Fruit fly (Drosophila melanogaster): ENCODE data around the gene LysS.

Gene LysS

dm6 chr3L:1195202-1195601 lies 32.3 kb upstream of the LysS start, which contains the start of gene LysX:
Gene LysX (minus strand): TSS chr3L:1195302.
- TF ChIP-seq CG15336 (GFP tag; IDR thresholded peaks at IDR 0.05) (no peak), CG10669 (GFP tag; optimal IDR thresholded peaks at IDR 0.05) (no peak), Eip78C (GFP tag) (peak; percentile 0), CG4318 (GFP tag; optimal IDR thresholded peaks at IDR 0.05) (no peak), CG10631 (GFP tag; optimal IDR thresholded peaks at IDR 0.05) (no peak)

- no peak for TF ChIP-seq salr (GFP tag; optimal IDR thresholded peaks at IDR 0.05)
- TF ChIP-seq Eip78C (GFP tag): peak; percentile 47
- TF ChIP-seq achi (GFP tag; optimal IDR thresholded peaks at IDR 0.05): peak; percentile 54
- TF ChIP-seq CG11294 (GFP tag; IDR thresholded peaks at IDR 0.05): no peak
- peak in 1 of 2 experiments; percentile 1 for TF ChIP-seq ss (GFP tag; optimal IDR thresholded peaks at IDR 0.05)
- peak; percentile 66 for TF ChIP-seq svp (GFP tag)
These were observed 31.5 kb upstream of the LysS start, which contains the start of gene Aplip1 for dm6 chr3L:1195868-1196552. Gene Aplip1 (plus strand): TSS chr3L:1196317.

DNA sequence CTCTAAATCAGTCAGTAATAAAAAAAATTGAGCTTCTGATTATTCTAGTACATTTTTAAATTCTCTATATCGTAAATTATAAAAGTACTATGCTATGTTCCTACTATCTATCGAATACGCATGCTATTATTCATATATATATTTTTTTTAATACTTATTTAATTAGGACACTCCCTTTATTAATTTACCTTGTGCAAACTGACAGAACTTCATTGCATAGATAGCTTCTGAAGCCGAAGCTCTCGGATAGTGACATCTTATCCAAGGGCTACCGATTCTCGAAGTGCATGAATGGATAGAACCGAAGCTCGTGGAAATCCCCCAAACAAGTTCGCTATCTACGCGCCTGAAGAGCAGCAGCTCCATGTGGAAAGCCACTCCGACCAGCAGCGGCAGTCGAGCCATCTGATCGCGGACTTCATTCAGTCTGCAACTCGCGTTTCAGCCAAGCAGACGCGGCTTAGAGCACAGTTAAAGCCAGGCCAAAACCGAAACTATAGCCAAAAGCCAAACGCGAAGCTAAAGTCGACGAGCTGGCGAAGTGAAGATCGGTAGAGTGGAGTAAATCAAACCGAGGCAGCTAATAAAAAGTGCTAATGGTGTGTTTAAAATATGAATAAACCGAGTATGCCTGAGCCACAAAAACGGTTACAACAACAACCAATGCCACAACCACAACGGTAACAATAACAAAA lies 27.0 kb upstream of the LysS start, which contains the start of gene mwh:
TSS of gene mwh (plus strand) at position 430 of the 695 bp plus-strand sequence.
- TF ChIP-seq fd85E (GFP tag; optimal IDR thresholded peaks at IDR 0.05) (no peak), dsx (GFP tag; optimal IDR thresholded peaks at IDR 0.05; ENCODE audit: poor library complexity, severe bottlenecking) (no peak), CG9139 (GFP tag; optimal IDR thresholded peaks at IDR 0.05) (no peak), Smox (GFP tag; optimal IDR thresholded peaks at IDR 0.05) (no peak), Sox14 (GFP tag; optimal IDR thresholded peaks at IDR 0.05) (no peak), lz (GFP tag; optimal IDR thresholded peaks at IDR 0.05) (no peak), topi (GFP tag; optimal IDR thresholded peaks at IDR 0.05) (no peak), acj6 (GFP tag; optimal IDR thresholded peaks at IDR 0.05) (no peak), CG6276 (GFP tag; optimal IDR thresholded peaks at IDR 0.05) (peak; percentile 4), Eip93F (GFP tag; optimal IDR thresholded peaks at IDR 0.05) (no peak), CG11902 (GFP tag; optimal IDR thresholded peaks at IDR 0.05) (no peak), Blimp-1 (GFP tag; optimal IDR thresholded peaks at IDR 0.05) (no peak), CG8319 (GFP tag; optimal IDR thresholded peaks at IDR 0.05) (no peak), CG8119 (GFP tag; IDR thresholded peaks at IDR 0.05) (0 out of 3 replicates have a peak, but pooled peaks have one; percentile 31), Eip75B (GFP tag; optimal IDR thresholded peaks at IDR 0.05) (no peak), CG8632 (GFP tag; optimal IDR thresholded peaks at IDR 0.05) (no peak), Hr4 (GFP tag; optimal IDR thresholded peaks at IDR 0.05) (peak; percentile 53), CG10631 (GFP tag; optimal IDR thresholded peaks at IDR 0.05) (no peak), ss (GFP tag; optimal IDR thresholded peaks at IDR 0.05) (no peak), CG1621 (tag; optimal IDR thresholded peaks at IDR 0.05) (no peak), achi (GFP tag; optimal IDR thresholded peaks at IDR 0.05) (no peak), CG16779 (tag; optimal IDR thresholded peaks at IDR 0.05) (no peak), CG11762 (GFP tag; optimal IDR thresholded peaks at IDR 0.05; ENCODE audit: insufficient read depth) (no peak), fkh (GFP tag; optimal IDR thresholded peaks at IDR 0.05) (no peak), eg (GFP tag; IDR thresholded peaks at IDR 0.05) (0 out of 3 replicates have a peak, but pooled peaks have one; percentile 31), dac (GFP tag; optimal IDR thresholded peaks at IDR 0.05) (peak; percentile 60), CG6163 (GFP tag; IDR thresholded peaks at IDR 0.05) (peak; percentile 30; the same call in 1 of the 3 replicates), salr (GFP tag; optimal IDR thresholded peaks at IDR 0.05) (peak in 1 of 2 experiments; percentile 35), svp (GFP tag) (no peak), CG4318 (GFP tag; optimal IDR thresholded peaks at IDR 0.05) (peak; percentile 72), CG34406 (GFP tag; optimal IDR thresholded peaks at IDR 0.05) (no peak), fd59A (GFP tag; optimal IDR thresholded peaks at IDR 0.05) (no peak), Ets96B (tag; optimal IDR thresholded peaks at IDR 0.05) (no peak), CG7368 (GFP tag; optimal IDR thresholded peaks at IDR 0.05) (no peak), Gug (GFP tag; IDR thresholded peaks at IDR 0.05) (no peak), CG31627 (GFP tag; optimal IDR thresholded peaks at IDR 0.05) (no peak), Lpt (GFP tag; optimal IDR thresholded peaks at IDR 0.05) (no peak), CG10669 (GFP tag; optimal IDR thresholded peaks at IDR 0.05) (no peak), CG32006 (GFP tag; optimal IDR thresholded peaks at IDR 0.05) (peak; percentile 86), Eip78C (GFP tag) (peak; percentile 36), Sox15 (GFP tag; optimal IDR thresholded peaks at IDR 0.05) (no peak)

Measured in whole organism, prepupa.